Worm (Caenorhabditis elegans) whole organism, young adult: ENCODE measurements around the gene K10D6.3.
A peak's percentile ranks its signal among the peaks of the same experiment; 100 is the strongest.
"Not testable (repeated sequence)": the region's sequence is repeated elsewhere in the genome, so short reads cannot be mapped to it uniquely, and the experiment has no call there.

Source experiments
- B0035.1 ChIP-seq: sonication (generic microtip); optimal IDR thresholded peaks from 2 replicates; lab custom pipeline; 2016; ENCODE audit warnings: missing genetic modification characterization, mild to moderate bottlenecking, missing compliant biosample characterization, missing genotype, missing genetic modification reagents
- F52B5.7 ChIP-seq: sonication (generic microtip); optimal IDR thresholded peaks from 2 replicates; lab custom pipeline; 2016; ENCODE audit warnings: mild to moderate bottlenecking, missing genetic modification characterization, missing compliant biosample characterization
- akir-1 ChIP-seq: fragments of 200-800 bp; sonication (Bioruptor generic); optimal IDR thresholded peaks from 2 replicates; lab custom pipeline; 2018; ENCODE audit warnings: mild to moderate bottlenecking, missing genetic modification characterization, moderate library complexity, missing compliant biosample characterization
- dpff-1 ChIP-seq: sonication (generic microtip); optimal IDR thresholded peaks from 2 replicates; lab custom pipeline; 2017; ENCODE audit warnings: mild to moderate bottlenecking, missing genetic modification characterization, missing compliant biosample characterization
- ets-4 ChIP-seq: fragments of 200-800 bp; sonication (Bioruptor generic); optimal IDR thresholded peaks from 2 replicates; lab custom pipeline; 2018; ENCODE audit warnings: mild to moderate bottlenecking, missing genetic modification characterization, missing compliant biosample characterization
- hlh-12 ChIP-seq: sonication (generic microtip); optimal IDR thresholded peaks from 2 replicates; lab custom pipeline; 2016; ENCODE audit warnings: missing genetic modification characterization, missing compliant biosample characterization
- nfya-2 ChIP-seq: fragments of 200-800 bp; sonication (Bioruptor generic); IDR thresholded peaks from 2 replicates; pipeline ENCODE4 v1.3.6; 2022; ENCODE audit warnings: missing genetic modification reagents, missing genetic modification characterization, missing compliant biosample characterization
- nhr-120 ChIP-seq: fragments of 200-800 bp; sonication (Bioruptor generic); IDR thresholded peaks from 2 replicates; pipeline ENCODE4 v1.3.6; 2022; ENCODE audit warnings: missing genetic modification characterization, missing compliant biosample characterization
- unc-62 ChIP-seq: fragments of 150-350 bp; optimal IDR thresholded peaks from 2 replicates; lab custom pipeline; 2014; ENCODE audit warnings: missing biosample characterization, missing genetic modification reagents, missing genetic modification characterization
- ztf-3 ChIP-seq: fragments of 200-800 bp; sonication (Bioruptor generic); optimal IDR thresholded peaks from 2 replicates; lab custom pipeline; 2018; ENCODE audit warnings: mild to moderate bottlenecking, missing genetic modification characterization, missing compliant biosample characterization

- TF ChIP-seq F52B5.7 (tag; lab: Kevin White, UChicago); akir-1 (GFP tag; lab: Kevin White, UChicago); ets-4 (GFP tag; lab: Kevin White, UChicago); dpff-1 (tag; lab: Kevin White, UChicago); hlh-12; B0035.1 (tag; lab: Kevin White, UChicago); nhr-120 (GFP tag; lab: Robert Waterston, UW); ztf-3 (GFP tag; lab: Kevin White, UChicago); unc-62 (GFP tag; lab: Kevin White, UChicago): not testable (repeated sequence)
- 0 out of 2 replicates have a peak, but pooled peaks have one; percentile 53 for TF ChIP-seq nfya-2
Measured at ce11 chrV:11175336-11175938, 25.0 kb upstream of the K10D6.3 start.
